Fruit fly (Drosophila melanogaster) whole organism, embryonic: ENCODE data around the gene CG16790.
A peak's percentile ranks its signal among the peaks of the same experiment; 100 is the strongest.

ENCODE experiments used
- Aef1 ChIP-seq: fragments of 200-800 bp; sonication (Bioruptor generic); IDR thresholded peaks from 3 replicates; pipeline ENCODE4 v1.3.6; 2022; ENCODE audit warnings: missing biosample characterization, missing genetic modification characterization
- Bgb ChIP-seq: fragments of 200-800 bp; sonication (Bioruptor generic); IDR thresholded peaks from 2 replicates; pipeline ENCODE4 v1.3.6; 2022; ENCODE audit warnings: missing biosample characterization, missing genetic modification characterization; ENCODE audit not compliant: partially characterized antibody
- CG11247 ChIP-seq: fragments of 200-800 bp; sonication (Bioruptor generic); IDR thresholded peaks from 2 replicates; pipeline ENCODE4 v1.3.6; 2022; ENCODE audit warnings: missing biosample characterization, missing genetic modification characterization
- CG12104 ChIP-seq: fragments of 200-800 bp; sonication (Bioruptor generic); optimal IDR thresholded peaks from 3 replicates; lab custom pipeline; 2016; ENCODE audit warnings: missing biosample characterization, missing genetic modification characterization
- CG16815 ChIP-seq: fragments of 200-800 bp; sonication (Bioruptor generic); optimal IDR thresholded peaks from 3 replicates; lab custom pipeline; 2017; ENCODE audit warnings: missing biosample characterization, mild to moderate bottlenecking, missing genetic modification characterization
- CG16863 ChIP-seq: fragments of 200-800 bp; sonication (Bioruptor generic); optimal IDR thresholded peaks from 3 replicates; lab custom pipeline; 2016; ENCODE audit warnings: missing biosample characterization, missing genetic modification characterization
- CG18599 ChIP-seq: fragments of 200-800 bp; sonication (Bioruptor generic); optimal IDR thresholded peaks from 3 replicates; lab custom pipeline; 2017; ENCODE audit warnings: missing biosample characterization, missing genetic modification characterization, mild to moderate bottlenecking, moderate library complexity, missing genetic modification reagents
- CG2202 ChIP-seq: fragments of 200-800 bp; sonication (Bioruptor generic); optimal IDR thresholded peaks from 2 replicates; lab custom pipeline; 2018; ENCODE audit warnings: missing biosample characterization, mild to moderate bottlenecking, missing genetic modification characterization
- CG3407 ChIP-seq: fragments of 200-800 bp; sonication (Bioruptor generic); optimal IDR thresholded peaks from 2 replicates; lab custom pipeline; 2018; ENCODE audit warnings: missing biosample characterization, mild to moderate bottlenecking, missing genetic modification characterization
- CG4820 ChIP-seq: fragments of 200-800 bp; sonication (Bioruptor generic); optimal IDR thresholded peaks from 3 replicates; lab custom pipeline; 2016; ENCODE audit warnings: missing biosample characterization, missing genetic modification characterization
- CG8281 ChIP-seq: fragments of 200-800 bp; sonication (Bioruptor generic); optimal IDR thresholded peaks from 2 replicates; lab custom pipeline; 2018; ENCODE audit warnings: missing biosample characterization, mild to moderate bottlenecking, missing genetic modification characterization, moderate library complexity
- Dek ChIP-seq: fragments of 200-800 bp; sonication (Bioruptor generic); optimal IDR thresholded peaks from 3 replicates; lab custom pipeline; 2019; ENCODE audit warnings: missing biosample characterization, mild to moderate bottlenecking, missing genetic modification characterization, moderate library complexity
- Doc2 ChIP-seq: fragments of 200-800 bp; sonication (Bioruptor generic); IDR thresholded peaks from 2 replicates; pipeline ENCODE4 v1.3.6; 2022; ENCODE audit warnings: missing biosample characterization, missing genetic modification characterization
- Drgx ChIP-seq: fragments of 200-800 bp; sonication (Bioruptor generic); IDR thresholded peaks from 2 replicates; pipeline ENCODE4 v1.3.6; 2022; ENCODE audit warnings: missing biosample characterization, missing genetic modification characterization
- E2f2 ChIP-seq: fragments of 200-800 bp; sonication (Bioruptor generic); IDR thresholded peaks from 2 replicates; pipeline ENCODE4 v1.3.6; 2022; ENCODE audit warnings: missing biosample characterization, missing genetic modification characterization
- GATAe ChIP-seq: fragments of 200-800 bp; sonication (Bioruptor generic); conservative IDR thresholded peaks from 2 replicates; pipeline ENCODE4 v1.3.6; 2022; ENCODE audit warnings: missing biosample characterization, missing genetic modification characterization
- Gug ChIP-seq: fragments of 200-800 bp; sonication (Bioruptor generic); IDR thresholded peaks from 4 replicates; pipeline ENCODE4 v1.3.6; 2022; ENCODE audit warnings: missing biosample characterization, missing genetic modification characterization
- H2.0 ChIP-seq: fragments of 200-800 bp; sonication (Bioruptor generic); IDR thresholded peaks from 2 replicates; pipeline ENCODE4 v1.3.6; 2022; ENCODE audit warnings: missing biosample characterization, missing genetic modification characterization
- Hmr ChIP-seq: fragments of 200-800 bp; sonication (Bioruptor generic); optimal IDR thresholded peaks from 3 replicates; lab custom pipeline; 2017; ENCODE audit warnings: mild to moderate bottlenecking, missing biosample characterization, missing genetic modification reagents, missing genetic modification characterization
- Hr3 ChIP-seq: fragments of 200-800 bp; sonication (Bioruptor generic); optimal IDR thresholded peaks from 3 replicates; lab custom pipeline; 2016; ENCODE audit warnings: missing biosample characterization, missing genetic modification characterization
- Lim3 ChIP-seq: fragments of 200-800 bp; sonication (Bioruptor generic); IDR thresholded peaks from 2 replicates; pipeline ENCODE4 v1.3.6; 2022; ENCODE audit warnings: missing biosample characterization, missing genetic modification characterization
- Lpt ChIP-seq: fragments of >200 bp; optimal IDR thresholded peaks from 2 replicates; lab custom pipeline; 2018; ENCODE audit warnings: missing biosample characterization, missing genetic modification characterization
- MBD-R2 ChIP-seq: fragments of 200-800 bp; sonication (Bioruptor generic); IDR thresholded peaks from 2 replicates; pipeline ENCODE4 v1.3.6; 2022; ENCODE audit warnings: missing biosample characterization, missing genetic modification characterization
- Med ChIP-seq: fragments of 200-800 bp; sonication (Bioruptor generic); peaks from one replicate; lab custom pipeline; 2016; ENCODE audit warnings: missing biosample characterization, missing genetic modification characterization, mild to moderate bottlenecking, inconsistent platforms, moderate library complexity
- Neu2 ChIP-seq: fragments of 200-800 bp; sonication (Bioruptor generic); optimal IDR thresholded peaks from 3 replicates; lab custom pipeline; 2016; ENCODE audit warnings: missing biosample characterization, missing genetic modification characterization, borderline replicate concordance
- Nf-YA ChIP-seq: fragments of 200-800 bp; sonication (Bioruptor generic); IDR thresholded peaks from 2 replicates; pipeline ENCODE4 v1.3.6; 2022; ENCODE audit warnings: missing biosample characterization, missing genetic modification characterization
- Scr ChIP-seq: fragments of 200-800 bp; sonication (Bioruptor generic); IDR thresholded peaks from 2 replicates; pipeline ENCODE4 v1.3.6; 2022; ENCODE audit warnings: missing biosample characterization, missing genetic modification characterization; ENCODE audit not compliant: partially characterized antibody
- Side ChIP-seq: fragments of 200-800 bp; sonication (Bioruptor generic); optimal IDR thresholded peaks from 2 replicates; lab custom pipeline; 2016; ENCODE audit warnings: missing biosample characterization, missing genetic modification characterization
- Sox102F ChIP-seq: fragments of 200-800 bp; sonication (Bioruptor generic); optimal IDR thresholded peaks from 2 replicates; lab custom pipeline; 2018; ENCODE audit warnings: missing biosample characterization, mild to moderate bottlenecking, missing genetic modification characterization, moderate library complexity
- Spps ChIP-seq: fragments of 200-800 bp; sonication (Bioruptor generic); optimal IDR thresholded peaks from 2 replicates; lab custom pipeline; 2018; ENCODE audit warnings: missing biosample characterization, mild to moderate bottlenecking, missing genetic modification characterization
- Stat92E ChIP-seq, 3 experiments: fragments of >200 bp in 2 of 3; fragments of 200-800 bp in 1 of 3; sonication (Bioruptor generic) in 1 of 3; optimal IDR thresholded peaks; 2 replicates each; lab custom pipeline; 2017 to 2019; ENCODE audit warnings: missing biosample characterization in 3 of 3, missing genetic modification characterization in 3 of 3, mild to moderate bottlenecking in 1 of 3, moderate library complexity in 1 of 3
- Vsx1 ChIP-seq: fragments of 200-800 bp; sonication (Bioruptor generic); optimal IDR thresholded peaks from 2 replicates; lab custom pipeline; 2017; ENCODE audit warnings: missing biosample characterization, mild to moderate bottlenecking, missing genetic modification characterization, missing genetic modification reagents
- YL-1 ChIP-seq: fragments of 200-800 bp; sonication (Bioruptor generic); optimal IDR thresholded peaks from 3 replicates; lab custom pipeline; 2017; ENCODE audit warnings: missing biosample characterization, mild to moderate bottlenecking, missing genetic modification characterization
- al ChIP-seq: fragments of 200-800 bp; sonication (Bioruptor generic); IDR thresholded peaks from 2 replicates; pipeline ENCODE4 v1.3.6; 2022; ENCODE audit warnings: missing biosample characterization, missing genetic modification characterization
- crp ChIP-seq, 2 experiments: fragments of 200-800 bp; sonication (Bioruptor generic); optimal IDR thresholded peaks; 2 replicates in 1 of 2; 3 replicates in 1 of 2; lab custom pipeline; 2017; ENCODE audit warnings: missing biosample characterization in 2 of 2, missing genetic modification characterization in 2 of 2, mild to moderate bottlenecking in 1 of 2, moderate library complexity in 1 of 2
- cwo ChIP-seq: fragments of 200-800 bp; sonication (Bioruptor generic); optimal IDR thresholded peaks from 3 replicates; lab custom pipeline; 2017; ENCODE audit warnings: missing biosample characterization, missing genetic modification characterization, mild to moderate bottlenecking, moderate library complexity, missing genetic modification reagents
- esg ChIP-seq: fragments of 200-800 bp; sonication (Bioruptor generic); conservative IDR thresholded peaks from 2 replicates; pipeline ENCODE4 v1.3.6; 2022; ENCODE audit warnings: missing biosample characterization, missing genetic modification characterization
- exex ChIP-seq: fragments of 200-800 bp; sonication (Bioruptor generic); optimal IDR thresholded peaks from 4 replicates; lab custom pipeline; 2018; ENCODE audit warnings: missing biosample characterization, mild to moderate bottlenecking, missing genetic modification characterization, moderate library complexity
- klu ChIP-seq: fragments of 200-800 bp; sonication (Bioruptor generic); IDR thresholded peaks from 2 replicates; pipeline ENCODE4 v1.3.6; 2022; ENCODE audit warnings: missing biosample characterization, missing genetic modification characterization
- knrl ChIP-seq: fragments of 200-800 bp; sonication (Bioruptor generic); IDR thresholded peaks from 3 replicates; pipeline ENCODE4 v1.3.6; 2022; ENCODE audit warnings: missing biosample characterization, missing genetic modification characterization; ENCODE audit not compliant: partially characterized antibody
- lov ChIP-seq, 2 experiments: fragments of 200-800 bp in 1 of 2; fragments of >200 bp in 1 of 2; sonication (Bioruptor generic) in 1 of 2; IDR thresholded peaks in 1 of 2; optimal IDR thresholded peaks in 1 of 2; 2 replicates in 1 of 2; 3 replicates in 1 of 2; pipeline versions ENCODE4 v1.3.6 to Lab custom; 2017 to 2022; ENCODE audit warnings: missing biosample characterization in 1 of 2, missing genetic modification characterization in 1 of 2
- mld ChIP-seq: fragments of 200-800 bp; sonication (Bioruptor generic); IDR thresholded peaks from 3 replicates; pipeline ENCODE4 v1.3.6; 2022; ENCODE audit warnings: missing biosample characterization, missing genetic modification characterization; ENCODE audit not compliant: partially characterized antibody
- pros ChIP-seq: fragments of 200-800 bp; sonication (Bioruptor generic); optimal IDR thresholded peaks from 3 replicates; lab custom pipeline; 2019; ENCODE audit warnings: missing biosample characterization, mild to moderate bottlenecking, missing genetic modification characterization, moderate library complexity
- pzg ChIP-seq: fragments of 200-800 bp; sonication (Bioruptor generic); optimal IDR thresholded peaks from 3 replicates; lab custom pipeline; 2018; ENCODE audit warnings: missing biosample characterization, mild to moderate bottlenecking, missing genetic modification characterization, moderate library complexity
- sd ChIP-seq: fragments of 200-800 bp; sonication (Bioruptor generic); optimal IDR thresholded peaks from 3 replicates; lab custom pipeline; 2018; ENCODE audit warnings: missing biosample characterization, mild to moderate bottlenecking, missing genetic modification characterization, moderate library complexity
- sisA ChIP-seq: fragments of 200-800 bp; sonication (Bioruptor generic); IDR thresholded peaks from 2 replicates; pipeline ENCODE4 v1.3.6; 2022; ENCODE audit warnings: missing biosample characterization, missing genetic modification characterization
- tgo ChIP-seq: fragments of 200-800 bp; sonication (Bioruptor generic); IDR thresholded peaks from 3 replicates; pipeline ENCODE4 v1.3.6; 2022; ENCODE audit warnings: missing biosample characterization, missing genetic modification characterization
- vnd ChIP-seq: fragments of 200-800 bp; sonication (Bioruptor generic); IDR thresholded peaks from 3 replicates; pipeline ENCODE4 v1.3.6; 2022; ENCODE audit warnings: missing biosample characterization, missing genetic modification characterization; ENCODE audit not compliant: partially characterized antibody
- zf30C ChIP-seq: fragments of 200-800 bp; sonication (Bioruptor generic); optimal IDR thresholded peaks from 3 replicates; lab custom pipeline; 2018; ENCODE audit warnings: missing biosample characterization, mild to moderate bottlenecking, missing genetic modification characterization

Gene CG16790

DNA sequence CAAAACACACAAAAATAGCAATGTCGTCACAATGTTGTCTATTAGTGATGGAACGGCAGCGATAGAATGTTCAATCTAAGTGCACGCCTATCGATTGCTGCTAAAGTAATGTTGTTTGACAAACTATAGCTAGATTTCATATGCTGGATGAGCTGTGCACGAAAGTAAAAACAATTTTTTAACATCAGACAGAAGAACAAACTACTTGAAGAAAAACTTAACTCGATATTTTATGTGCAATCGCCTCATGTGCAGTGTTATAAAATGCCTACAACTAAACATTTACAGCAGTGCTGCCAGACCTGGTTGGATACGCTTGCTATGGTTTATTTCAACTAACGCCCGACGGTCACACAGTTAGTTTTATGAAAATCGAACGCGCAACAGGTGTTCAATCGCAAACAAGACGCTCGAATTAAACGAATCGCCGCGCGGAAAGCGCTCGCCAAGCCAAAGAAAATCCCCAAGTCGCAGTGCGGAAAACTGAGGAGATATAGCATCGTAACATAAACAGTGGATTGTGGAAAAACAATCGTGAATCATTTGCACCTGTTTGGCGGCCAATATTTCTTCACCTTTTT, 21.0 kb upstream of the CG16790 start, which contains the start of the genes bocks and CG8312 (continued):
- TF ChIP-seq CG3407 (GFP tag; lab: Kevin White, UChicago) (no peak), esg (GFP tag; lab: Robert Waterston, UW) (no peak), Scr (no peak), Gug (GFP tag; lab: Robert Waterston, UW) (no peak), Bgb (GFP tag; lab: Robert Waterston, UW) (no peak), CG11247 (GFP tag; lab: Robert Waterston, UW) (no peak), Drgx (GFP tag; lab: Robert Waterston, UW) (no peak), pzg (GFP tag; lab: Kevin White, UChicago) (peak; percentile 99), Spps (peak; percentile 29), Med (GFP tag; lab: Kevin White, UChicago) (peak; percentile 94), GATAe (GFP tag; lab: Robert Waterston, UW) (no peak), Lim3 (no peak), Nf-YA (GFP tag; lab: Robert Waterston, UW) (no peak), CG18599 (GFP tag; lab: Kevin White, UChicago) (peak; percentile 24), CG16863 (GFP tag; lab: Kevin White, UChicago) (no peak), sd (tag; lab: Kevin White, UChicago) (peak; percentile 57), Lpt (no peak), Aef1 (GFP tag; lab: Robert Waterston, UW) (no peak), Hmr (GFP tag; lab: Kevin White, UChicago) (peak; percentile 73), Doc2 (GFP tag; lab: Robert Waterston, UW) (no peak), Stat92E (GFP tag; optimal IDR thresholded peaks at IDR 0.05; lab: Kevin White, UChicago) (no peak), Vsx1 (GFP tag; lab: Kevin White, UChicago) (no peak), lov (optimal IDR thresholded peaks at IDR 0.05; lab: Kevin White, UChicago) (no peak), lov (GFP tag; IDR thresholded peaks at IDR 0.05; lab: Robert Waterston, UW) (no peak), CG16815 (no peak), Neu2 (GFP tag; lab: Kevin White, UChicago) (no peak), knrl (GFP tag; lab: Robert Waterston, UW) (no peak), tgo (GFP tag; lab: Robert Waterston, UW) (no peak), pros (GFP tag; lab: Kevin White, UChicago) (no peak), Dek (no peak), CG4820 (peak; percentile 39), Side (GFP tag; lab: Kevin White, UChicago) (peak; percentile 20), vnd (GFP tag; lab: Robert Waterston, UW) (no peak), YL-1 (peak; percentile 70), klu (no peak), E2f2 (GFP tag; lab: Robert Waterston, UW) (no peak), MBD-R2 (no peak), Hr3 (no peak), CG12104 (GFP tag; lab: Kevin White, UChicago) (no peak), cwo (GFP tag; lab: Kevin White, UChicago) (peak; percentile 23), crp (GFP tag; optimal IDR thresholded peaks at IDR 0.05; lab: Kevin White, UChicago) (peak in 1 of 2 experiments; percentile 66), mld (GFP tag; lab: Robert Waterston, UW) (no peak), sisA (GFP tag; lab: Robert Waterston, UW) (no peak), H2.0 (GFP tag; lab: Robert Waterston, UW) (no peak), CG2202 (tag; lab: Kevin White, UChicago) (no peak), al (GFP tag; lab: Robert Waterston, UW) (no peak), exex (tag; lab: Kevin White, UChicago) (no peak), zf30C (no peak), CG8281 (tag; lab: Kevin White, UChicago) (no peak), Sox102F (GFP tag; lab: Kevin White, UChicago) (no peak)
